Worm (Caenorhabditis elegans) whole organism, early embryonic: Measurements from ENCODE around the gene gtf-2H2C.

Experiments
- B0310.2 ChIP-seq: sonication (generic microtip); optimal IDR thresholded peaks from 2 replicates; lab custom pipeline; 2016; ENCODE audit warnings: mild to moderate bottlenecking, missing genetic modification characterization, missing compliant biosample characterization
- ama-1 ChIP-seq: fragments of 150-350 bp; optimal IDR thresholded peaks from 2 replicates; lab custom pipeline; 2014
- ets-7 ChIP-seq: sonication (generic microtip); optimal IDR thresholded peaks from 2 replicates; lab custom pipeline; 2016; ENCODE audit warnings: missing genotype, missing genetic modification characterization, missing compliant biosample characterization
- scrt-1 ChIP-seq: fragments of 200-800 bp; sonication (Bioruptor generic); IDR thresholded peaks from 2 replicates; pipeline ENCODE4 v1.3.6; 2022; ENCODE audit warnings: missing genetic modification characterization, missing compliant biosample characterization
- sea-1 ChIP-seq: fragments of 200-800 bp; sonication (Bioruptor generic); conservative IDR thresholded peaks from 2 replicates; pipeline ENCODE4 v1.3.6; 2022; ENCODE audit warnings: missing genetic modification characterization, missing compliant biosample characterization
- tra-4 ChIP-seq: sonication (generic microtip); optimal IDR thresholded peaks from 2 replicates; lab custom pipeline; 2017; ENCODE audit warnings: missing genetic modification characterization, missing compliant biosample characterization

- TF ChIP-seq sea-1 (GFP tag; lab: Robert Waterston, UW) (no peak), tra-4 (tag; lab: Kevin White, UChicago) (no peak), ets-7 (no peak), B0310.2 (tag; lab: Kevin White, UChicago) (no peak), scrt-1 (no peak), ama-1 (lab: Kevin White, UChicago) (no peak)
Measured at ce11 chrIII:10078151-10078550, 12.4 kb downstream of the gtf-2H2C start, which contains the start of gene T16G12.9.
